Fruit fly (Drosophila melanogaster) whole organism, pupa: ENCODE results near the gene CG32206.

Experiments
- CG10348 ChIP-seq: fragments of 200-800 bp; sonication (Bioruptor generic); IDR thresholded peaks from 2 replicates; pipeline ENCODE4 v1.3.6; 2022; ENCODE audit warnings: missing biosample characterization, missing genetic modification characterization
- CG12605 ChIP-seq: fragments of 200-800 bp; sonication (Bioruptor generic); IDR thresholded peaks from 2 replicates; pipeline ENCODE4 v1.3.6; 2022; ENCODE audit warnings: missing biosample characterization, missing genetic modification characterization
- CG13204 ChIP-seq: fragments of 200-800 bp; sonication (Bioruptor generic); optimal IDR thresholded peaks from 2 replicates; lab custom pipeline; 2018; ENCODE audit warnings: missing biosample characterization, mild to moderate bottlenecking, missing genetic modification characterization, moderate library complexity
- CG14655 ChIP-seq: fragments of 200-800 bp; sonication (Bioruptor generic); optimal IDR thresholded peaks from 3 replicates; lab custom pipeline; 2017; ENCODE audit warnings: mild to moderate bottlenecking, missing biosample characterization, missing genetic modification reagents, missing genetic modification characterization
- CG15710 ChIP-seq: fragments of 200-800 bp; sonication (Bioruptor generic); optimal IDR thresholded peaks from 2 replicates; lab custom pipeline; 2018; ENCODE audit warnings: missing biosample characterization, mild to moderate bottlenecking, missing genetic modification characterization, moderate library complexity
- CG17806 ChIP-seq: fragments of 200-800 bp; sonication (Bioruptor generic); optimal IDR thresholded peaks from 2 replicates; lab custom pipeline; 2018; ENCODE audit warnings: missing biosample characterization, mild to moderate bottlenecking, missing genetic modification characterization, moderate library complexity
- CG32121 ChIP-seq: fragments of 200-800 bp; sonication (Bioruptor generic); IDR thresholded peaks from 2 replicates; pipeline ENCODE4 v1.3.6; 2022; ENCODE audit warnings: missing biosample characterization, missing genetic modification characterization
- CG34367 ChIP-seq: fragments of 200-800 bp; sonication (Bioruptor generic); optimal IDR thresholded peaks from 2 replicates; lab custom pipeline; 2018; ENCODE audit warnings: missing biosample characterization, mild to moderate bottlenecking, missing genetic modification characterization
- CG4496 ChIP-seq: fragments of 200-800 bp; sonication (Bioruptor generic); IDR thresholded peaks from 3 replicates; pipeline ENCODE4 v1.3.6; 2022; ENCODE audit warnings: missing biosample characterization, missing genetic modification characterization
- CG8159 ChIP-seq: fragments of 200-800 bp; sonication (Bioruptor generic); optimal IDR thresholded peaks from 3 replicates; lab custom pipeline; 2018; ENCODE audit warnings: missing biosample characterization, mild to moderate bottlenecking, missing genetic modification characterization, moderate library complexity
- CG8301 ChIP-seq: fragments of 200-800 bp; sonication (Bioruptor generic); optimal IDR thresholded peaks from 2 replicates; lab custom pipeline; 2018; ENCODE audit warnings: missing biosample characterization, mild to moderate bottlenecking, missing genetic modification characterization
- CG9948 ChIP-seq: fragments of 200-800 bp; sonication (Bioruptor generic); optimal IDR thresholded peaks from 2 replicates; lab custom pipeline; 2018; ENCODE audit warnings: missing biosample characterization, mild to moderate bottlenecking, missing genetic modification characterization, moderate library complexity
- D1 ChIP-seq: fragments of 200-800 bp; sonication (Bioruptor generic); optimal IDR thresholded peaks from 2 replicates; lab custom pipeline; 2018; ENCODE audit warnings: missing biosample characterization, mild to moderate bottlenecking, missing genetic modification characterization, moderate library complexity
- EcR ChIP-seq: fragments of 200-800 bp; sonication (Bioruptor generic); optimal IDR thresholded peaks from 3 replicates; lab custom pipeline; 2019; ENCODE audit warnings: missing biosample characterization, missing genetic modification characterization, mild to moderate bottlenecking, moderate library complexity, missing genetic modification reagents
- Ets98B ChIP-seq: fragments of 200-800 bp; sonication (Bioruptor generic); IDR thresholded peaks from 2 replicates; pipeline ENCODE4 v1.3.6; 2022; ENCODE audit warnings: missing biosample characterization, missing genetic modification characterization
- Pif1A ChIP-seq: fragments of 200-800 bp; sonication (Bioruptor generic); optimal IDR thresholded peaks from 3 replicates; lab custom pipeline; 2016; ENCODE audit warnings: missing biosample characterization, missing genetic modification characterization
- Pif1B ChIP-seq: fragments of 200-800 bp; sonication (Bioruptor generic); optimal IDR thresholded peaks from 3 replicates; lab custom pipeline; 2016; ENCODE audit warnings: missing biosample characterization, missing genetic modification characterization
- Snoo ChIP-seq: fragments of 200-800 bp; sonication (Bioruptor generic); optimal IDR thresholded peaks from 3 replicates; lab custom pipeline; 2017; ENCODE audit warnings: missing biosample characterization, mild to moderate bottlenecking, missing genetic modification characterization, inconsistent platforms
- fd96Ca ChIP-seq: fragments of 200-800 bp; sonication (Bioruptor generic); IDR thresholded peaks from 3 replicates; pipeline ENCODE4 v1.3.6; 2022; ENCODE audit warnings: missing biosample characterization, missing genetic modification characterization
- gl ChIP-seq: fragments of 200-800 bp; sonication (Bioruptor generic); optimal IDR thresholded peaks from 2 replicates; lab custom pipeline; 2018; ENCODE audit warnings: missing biosample characterization, mild to moderate bottlenecking, missing genetic modification characterization
- rn ChIP-seq: fragments of 200-800 bp; sonication (Bioruptor generic); IDR thresholded peaks from 2 replicates; pipeline ENCODE4 v1.3.6; 2022; ENCODE audit warnings: missing biosample characterization, missing genetic modification characterization

The CG32206 gene

DNA sequence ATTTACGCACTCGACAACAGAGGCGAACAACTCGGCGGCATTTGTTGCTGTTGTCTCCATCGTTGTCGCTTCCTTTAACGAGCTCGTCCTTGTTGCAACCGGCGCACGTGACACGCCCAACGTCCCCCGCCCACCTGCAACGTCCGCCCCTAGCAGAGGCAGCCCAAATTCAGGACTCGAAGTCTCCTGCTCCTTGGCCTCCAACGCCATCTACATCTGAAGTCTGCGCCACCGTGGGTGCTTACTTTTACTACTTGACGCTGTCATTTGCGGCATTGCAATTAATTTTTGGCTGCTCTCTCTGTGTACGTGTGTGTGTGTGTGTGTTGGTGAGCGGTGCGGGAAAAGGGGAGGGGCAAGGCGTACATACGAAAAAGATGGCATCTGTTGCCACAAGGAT, 84.6 kb downstream of the CG32206 start:
- TF ChIP-seq Pif1A (no peak), Ets98B (GFP tag; lab: Robert Waterston, UW) (no peak), CG10348 (GFP tag; lab: Robert Waterston, UW) (no peak), rn (GFP tag; lab: Robert Waterston, UW) (no peak), CG12605 (GFP tag; lab: Robert Waterston, UW) (no peak), CG17806 (tag; lab: Kevin White, UChicago) (no peak), CG15710 (tag; lab: Kevin White, UChicago) (no peak), CG13204 (GFP tag; lab: Kevin White, UChicago) (no peak)
- TF ChIP-seq, all 21 proteins: peak for 0

DNA sequence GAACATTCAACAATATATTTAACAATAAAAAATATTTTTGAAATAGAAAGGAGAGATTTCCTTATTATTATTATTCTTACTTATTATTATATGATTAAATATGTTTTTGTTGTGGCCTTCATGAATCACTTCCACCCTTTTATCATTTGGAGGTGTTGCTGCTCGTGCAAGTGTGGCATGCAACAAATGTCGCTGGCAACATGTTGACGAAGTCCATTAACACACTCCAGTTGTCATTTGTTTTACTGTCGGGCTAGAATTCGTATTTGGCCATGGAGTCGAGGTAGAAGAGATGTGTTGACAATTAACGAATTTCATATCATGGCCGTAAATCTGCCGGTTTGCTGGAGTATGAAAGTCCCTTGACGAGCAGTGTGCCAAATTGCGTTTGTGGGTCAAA, 85.5 kb downstream of the CG32206 start:
- TF ChIP-seq CG10348 (GFP tag; lab: Robert Waterston, UW), result no peak
- TF ChIP-seq, all 21 proteins: peak for 0

DNA sequence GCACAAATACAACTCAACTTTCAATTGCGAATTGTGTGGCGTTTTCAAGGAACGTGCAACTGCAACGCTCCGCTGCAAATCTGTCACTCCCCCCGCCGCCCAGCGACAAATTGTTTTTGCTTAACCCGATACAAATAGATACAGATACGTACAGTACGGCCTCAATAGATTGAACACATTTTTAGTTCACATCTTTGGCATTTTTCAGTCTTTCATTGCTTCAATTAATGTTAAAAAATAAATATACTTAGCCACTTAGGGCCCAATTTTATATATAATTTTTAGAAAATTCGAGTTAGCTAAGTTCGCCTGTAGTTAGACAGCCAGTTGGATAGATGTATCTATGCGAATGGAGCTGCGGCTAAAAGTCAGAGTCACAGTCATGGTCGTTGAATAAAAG, 86.7 kb downstream of the CG32206 start:
- TF ChIP-seq CG14655 (peak; percentile 73), Pif1A (peak; percentile 26), D1 (no peak), CG13204 (GFP tag; lab: Kevin White, UChicago) (no peak), CG32121 (GFP tag; lab: Robert Waterston, UW) (peak; percentile 80), CG34367 (tag; lab: Kevin White, UChicago) (no peak), Ets98B (GFP tag; lab: Robert Waterston, UW) (peak; percentile 80), CG4496 (GFP tag; lab: Robert Waterston, UW) (peak; percentile 79), EcR (GFP tag; lab: Kevin White, UChicago) (no peak), CG17806 (tag; lab: Kevin White, UChicago) (no peak), Snoo (tag; lab: Kevin White, UChicago) (no peak), CG9948 (peak; percentile 22), CG10348 (GFP tag; lab: Robert Waterston, UW) (no peak), CG12605 (GFP tag; lab: Robert Waterston, UW) (peak; percentile 55), CG8159 (no peak), rn (GFP tag; lab: Robert Waterston, UW) (no peak), gl (tag; lab: Kevin White, UChicago) (no peak), CG15710 (tag; lab: Kevin White, UChicago) (no peak), Pif1B (GFP tag; lab: Kevin White, UChicago) (no peak), fd96Ca (GFP tag; lab: Robert Waterston, UW) (peak; percentile 39; the same call in 1 of the 3 replicates), CG8301 (tag; lab: Kevin White, UChicago) (peak; percentile 58)

DNA sequence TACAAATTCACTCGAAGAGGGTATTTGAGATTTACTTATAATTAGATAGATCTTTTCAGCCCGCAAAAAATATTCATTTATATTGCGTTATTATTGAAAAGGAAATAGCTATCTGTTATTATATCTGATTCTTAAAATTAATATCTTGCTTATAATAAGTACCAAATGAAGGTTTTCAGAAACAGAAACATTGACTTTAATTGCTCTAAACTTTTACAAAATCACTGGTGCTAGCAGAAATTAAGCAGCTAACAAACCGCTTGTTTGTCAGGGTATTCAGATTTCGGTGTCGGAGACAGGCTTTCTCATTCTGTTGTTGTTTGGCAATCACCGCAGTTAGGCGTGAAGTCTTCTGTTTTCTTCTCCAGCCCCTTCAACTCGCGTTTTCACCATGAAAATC, 96.1 kb downstream of the CG32206 start:
- TF ChIP-seq CG9948 (no peak), CG8301 (tag; lab: Kevin White, UChicago) (peak; percentile 10), CG4496 (GFP tag; lab: Robert Waterston, UW) (no peak), CG10348 (GFP tag; lab: Robert Waterston, UW) (no peak), Pif1B (GFP tag; lab: Kevin White, UChicago) (no peak), CG8159 (no peak), CG17806 (tag; lab: Kevin White, UChicago) (no peak), CG14655 (peak; percentile 51), CG34367 (tag; lab: Kevin White, UChicago) (no peak)

dm6 chr3L:19314877-19315276, 97.8 kb downstream of the CG32206 start:
- TF ChIP-seq Ets98B (GFP tag; lab: Robert Waterston, UW), result peak; percentile 92
- TF ChIP-seq CG12605 (GFP tag; lab: Robert Waterston, UW), result peak; percentile 84
- peak; percentile 75 for TF ChIP-seq rn (GFP tag; lab: Robert Waterston, UW)
- TF ChIP-seq CG10348 (GFP tag; lab: Robert Waterston, UW), result peak; percentile 76
- peak; percentile 87 for TF ChIP-seq CG14655
- peak; percentile 88 for TF ChIP-seq CG8301 (tag; lab: Kevin White, UChicago)
- TF ChIP-seq fd96Ca (GFP tag; lab: Robert Waterston, UW), result peak; percentile 81
- TF ChIP-seq CG32121 (GFP tag; lab: Robert Waterston, UW), result peak; percentile 93
- no peak for TF ChIP-seq EcR (GFP tag; lab: Kevin White, UChicago)
- TF ChIP-seq Pif1A, result peak; percentile 73
- no peak for TF ChIP-seq gl (tag; lab: Kevin White, UChicago)
- peak; percentile 63 for TF ChIP-seq Pif1B (GFP tag; lab: Kevin White, UChicago)
- TF ChIP-seq CG9948, result no peak
- TF ChIP-seq CG4496 (GFP tag; lab: Robert Waterston, UW), result peak; percentile 92
- TF ChIP-seq, all 21 proteins: peak for 11

- TF ChIP-seq CG8301 (tag; lab: Kevin White, UChicago) (peak; percentile 55), Ets98B (GFP tag; lab: Robert Waterston, UW) (peak; percentile 33; the same call in 1 of the 2 replicates), CG32121 (GFP tag; lab: Robert Waterston, UW) (peak; percentile 55), D1 (peak; percentile 36), fd96Ca (GFP tag; lab: Robert Waterston, UW) (no peak; the same call in 2 of the 3 replicates), CG15710 (tag; lab: Kevin White, UChicago) (no peak), Pif1B (GFP tag; lab: Kevin White, UChicago) (peak; percentile 32), CG34367 (tag; lab: Kevin White, UChicago) (no peak)
Measured at dm6 chr3L:19294613-19295299, 118.0 kb downstream of the CG32206 start.
